Fruit fly (Drosophila melanogaster) whole organism, embryonic: ENCODE data around the gene raw.

Experiments used
- Adf1 ChIP-seq: fragments of 200-800 bp; sonication (Bioruptor generic); IDR thresholded peaks from 2 replicates; pipeline ENCODE4 v1.3.6; 2022; ENCODE audit warnings: missing biosample characterization, missing genetic modification characterization
- Asciz ChIP-seq: fragments of 200-800 bp; sonication (Bioruptor generic); optimal IDR thresholded peaks from 2 replicates; lab custom pipeline; 2017; ENCODE audit warnings: missing biosample characterization, mild to moderate bottlenecking, missing genetic modification characterization, missing genetic modification reagents
- Atf-2 ChIP-seq: fragments of 200-800 bp; sonication (Bioruptor generic); optimal IDR thresholded peaks from 2 replicates; lab custom pipeline; 2016; ENCODE audit warnings: missing biosample characterization, missing genetic modification characterization
- CG11093 ChIP-seq: fragments of 200-800 bp; sonication (Bioruptor generic); IDR thresholded peaks from 3 replicates; pipeline ENCODE4 v1.3.6; 2022; ENCODE audit warnings: missing biosample characterization, missing genetic modification characterization
- CG12236 ChIP-seq: fragments of 200-800 bp; sonication (Bioruptor generic); optimal IDR thresholded peaks from 2 replicates; lab custom pipeline; 2016; ENCODE audit warnings: missing biosample characterization, missing genetic modification characterization
- CG12659 ChIP-seq: fragments of 200-800 bp; sonication (Bioruptor generic); optimal IDR thresholded peaks from 3 replicates; lab custom pipeline; 2017; ENCODE audit warnings: mild to moderate bottlenecking, missing biosample characterization, missing genetic modification reagents, missing genetic modification characterization
- CG14667 ChIP-seq: fragments of 200-800 bp; sonication (Bioruptor generic); IDR thresholded peaks from 2 replicates; pipeline ENCODE4 v1.3.6; 2022; ENCODE audit warnings: missing biosample characterization, missing genetic modification characterization
- CG15073 ChIP-seq: fragments of 200-800 bp; sonication (Bioruptor generic); optimal IDR thresholded peaks from 2 replicates; lab custom pipeline; 2016; ENCODE audit warnings: missing biosample characterization, missing genetic modification characterization
- CG15269 ChIP-seq: fragments of 200-800 bp; sonication (Bioruptor generic); optimal IDR thresholded peaks from 2 replicates; lab custom pipeline; 2018; ENCODE audit warnings: missing biosample characterization, mild to moderate bottlenecking, missing genetic modification characterization, moderate library complexity
- CG15514 ChIP-seq: fragments of 200-800 bp; sonication (Bioruptor generic); optimal IDR thresholded peaks from 3 replicates; lab custom pipeline; 2017; ENCODE audit warnings: missing biosample characterization, missing genetic modification characterization, mild to moderate bottlenecking, moderate library complexity, missing genetic modification reagents
- CG18599 ChIP-seq: fragments of 200-800 bp; sonication (Bioruptor generic); optimal IDR thresholded peaks from 3 replicates; lab custom pipeline; 2017; ENCODE audit warnings: missing biosample characterization, missing genetic modification characterization, mild to moderate bottlenecking, moderate library complexity, missing genetic modification reagents
- CG3065 ChIP-seq: fragments of 200-800 bp; sonication (Bioruptor generic); optimal IDR thresholded peaks from 2 replicates; lab custom pipeline; 2016; ENCODE audit warnings: missing biosample characterization, missing genetic modification characterization
- CG31224 ChIP-seq: fragments of 200-800 bp; sonication (Bioruptor generic); IDR thresholded peaks from 2 replicates; pipeline ENCODE4 v1.3.6; 2022; ENCODE audit warnings: missing biosample characterization, missing genetic modification characterization
- CG3407 ChIP-seq: fragments of 200-800 bp; sonication (Bioruptor generic); optimal IDR thresholded peaks from 2 replicates; lab custom pipeline; 2018; ENCODE audit warnings: missing biosample characterization, mild to moderate bottlenecking, missing genetic modification characterization
- CG34376 ChIP-seq: fragments of 200-800 bp; sonication (Bioruptor generic); optimal IDR thresholded peaks from 2 replicates; lab custom pipeline; 2018; ENCODE audit warnings: missing biosample characterization, mild to moderate bottlenecking, missing genetic modification characterization
- CG42726 ChIP-seq: fragments of 200-800 bp; sonication (Bioruptor generic); IDR thresholded peaks from 2 replicates; pipeline ENCODE4 v1.3.6; 2022; ENCODE audit warnings: missing biosample characterization, missing genetic modification characterization; ENCODE audit not compliant: partially characterized antibody
- CG4854 ChIP-seq: fragments of 200-800 bp; sonication (Bioruptor generic); optimal IDR thresholded peaks from 2 replicates; lab custom pipeline; 2016; ENCODE audit warnings: missing biosample characterization, missing genetic modification characterization, inconsistent platforms
- CG6175 ChIP-seq: fragments of 200-800 bp; sonication (Bioruptor generic); IDR thresholded peaks from 3 replicates; pipeline ENCODE4 v1.3.6; 2022; ENCODE audit warnings: missing biosample characterization, missing genetic modification characterization
- CG6654 ChIP-seq: fragments of 200-800 bp; sonication (Bioruptor generic); optimal IDR thresholded peaks from 2 replicates; lab custom pipeline; 2017; ENCODE audit warnings: missing biosample characterization, mild to moderate bottlenecking, missing genetic modification characterization
- CoRest ChIP-seq: fragments of 200-800 bp; sonication (Bioruptor generic); optimal IDR thresholded peaks from 3 replicates; lab custom pipeline; 2018; ENCODE audit warnings: missing biosample characterization, mild to moderate bottlenecking, missing genetic modification characterization, moderate library complexity
- Dek ChIP-seq: fragments of 200-800 bp; sonication (Bioruptor generic); optimal IDR thresholded peaks from 3 replicates; lab custom pipeline; 2019; ENCODE audit warnings: missing biosample characterization, mild to moderate bottlenecking, missing genetic modification characterization, moderate library complexity
- Doc2 ChIP-seq: fragments of 200-800 bp; sonication (Bioruptor generic); IDR thresholded peaks from 2 replicates; pipeline ENCODE4 v1.3.6; 2022; ENCODE audit warnings: missing biosample characterization, missing genetic modification characterization
- HmgD ChIP-seq: fragments of 200-800 bp; sonication (Bioruptor generic); optimal IDR thresholded peaks from 3 replicates; lab custom pipeline; 2016; ENCODE audit warnings: missing biosample characterization, missing genetic modification characterization
- Mes4 ChIP-seq: fragments of 200-800 bp; sonication (Bioruptor generic); optimal IDR thresholded peaks from 2 replicates; lab custom pipeline; 2016; ENCODE audit warnings: missing biosample characterization, missing genetic modification characterization
- Myb ChIP-seq: fragments of 200-800 bp; sonication (Bioruptor generic); optimal IDR thresholded peaks from 2 replicates; lab custom pipeline; 2016; ENCODE audit warnings: missing biosample characterization, missing genetic modification characterization
- NC2β ChIP-seq: fragments of 200-800 bp; sonication (Bioruptor generic); optimal IDR thresholded peaks from 2 replicates; lab custom pipeline; 2016; ENCODE audit warnings: missing biosample characterization, missing genetic modification characterization
- NfI ChIP-seq: fragments of 200-800 bp; sonication (Bioruptor generic); optimal IDR thresholded peaks from 3 replicates; lab custom pipeline; 2018; ENCODE audit warnings: missing biosample characterization, mild to moderate bottlenecking, missing genetic modification characterization, moderate library complexity
- Oaz ChIP-seq: fragments of 200-800 bp; sonication (Bioruptor generic); IDR thresholded peaks from 2 replicates; pipeline ENCODE4 v1.3.6; 2022; ENCODE audit warnings: missing biosample characterization, missing genetic modification characterization
- Opbp ChIP-seq: fragments of 200-800 bp; sonication (Bioruptor generic); IDR thresholded peaks from 3 replicates; pipeline ENCODE4 v1.3.6; 2022; ENCODE audit warnings: missing biosample characterization, missing genetic modification characterization; ENCODE audit not compliant: partially characterized antibody
- Ravus ChIP-seq: fragments of 200-800 bp; sonication (Bioruptor generic); IDR thresholded peaks from 2 replicates; pipeline ENCODE4 v1.3.6; 2022; ENCODE audit warnings: missing biosample characterization, missing genetic modification characterization
- YL-1 ChIP-seq: fragments of 200-800 bp; sonication (Bioruptor generic); optimal IDR thresholded peaks from 3 replicates; lab custom pipeline; 2017; ENCODE audit warnings: missing biosample characterization, mild to moderate bottlenecking, missing genetic modification characterization
- abd-A ChIP-seq: fragments of 200-800 bp; sonication (Bioruptor generic); optimal IDR thresholded peaks from 3 replicates; lab custom pipeline; 2019; ENCODE audit warnings: missing biosample characterization, mild to moderate bottlenecking, missing genetic modification characterization, moderate library complexity
- bbx ChIP-seq: fragments of 200-800 bp; sonication (Bioruptor generic); IDR thresholded peaks from 2 replicates; pipeline ENCODE4 v1.3.6; 2022; ENCODE audit warnings: missing biosample characterization, missing genetic modification characterization; ENCODE audit not compliant: partially characterized antibody
- cato ChIP-seq: fragments of 200-800 bp; sonication (Bioruptor generic); optimal IDR thresholded peaks from 2 replicates; lab custom pipeline; 2016; ENCODE audit warnings: missing biosample characterization, missing genetic modification characterization, borderline replicate concordance
- eve ChIP-seq, 2 experiments: fragments of >200 bp; optimal IDR thresholded peaks; 2 replicates each; lab custom pipeline; 2017; ENCODE audit warnings: missing biosample characterization in 2 of 2, missing genetic modification characterization in 2 of 2
- fd102C ChIP-seq: fragments of 200-800 bp; sonication (Bioruptor generic); optimal IDR thresholded peaks from 2 replicates; lab custom pipeline; 2018; ENCODE audit warnings: missing biosample characterization, mild to moderate bottlenecking, missing genetic modification characterization, moderate library complexity
- fd96Cb ChIP-seq: fragments of 200-800 bp; sonication (Bioruptor generic); optimal IDR thresholded peaks from 2 replicates; lab custom pipeline; 2018; ENCODE audit warnings: missing biosample characterization, mild to moderate bottlenecking, missing genetic modification characterization, moderate library complexity
- jing ChIP-seq: fragments of 200-800 bp; sonication (Bioruptor generic); optimal IDR thresholded peaks from 2 replicates; lab custom pipeline; 2018; ENCODE audit warnings: missing biosample characterization, mild to moderate bottlenecking, missing genetic modification characterization
- onecut ChIP-seq: fragments of 200-800 bp; sonication (Bioruptor generic); IDR thresholded peaks from 2 replicates; pipeline ENCODE4 v1.3.6; 2022; ENCODE audit warnings: missing biosample characterization, missing genetic modification characterization
- pho ChIP-seq: fragments of 200-800 bp; sonication (Bioruptor generic); optimal IDR thresholded peaks from 2 replicates; lab custom pipeline; 2016; ENCODE audit warnings: missing biosample characterization, missing genetic modification characterization
- pzg ChIP-seq: fragments of 200-800 bp; sonication (Bioruptor generic); optimal IDR thresholded peaks from 3 replicates; lab custom pipeline; 2018; ENCODE audit warnings: missing biosample characterization, mild to moderate bottlenecking, missing genetic modification characterization, moderate library complexity
- repo ChIP-seq: fragments of 200-800 bp; sonication (Bioruptor generic); optimal IDR thresholded peaks from 2 replicates; lab custom pipeline; 2016; ENCODE audit warnings: missing biosample characterization, missing genetic modification characterization
- sc ChIP-seq, 3 experiments: fragments of >200 bp in 2 of 3; fragments of 200-800 bp in 1 of 3; sonication (Bioruptor generic) in 1 of 3; optimal IDR thresholded peaks; 2 replicates in 2 of 3; 3 replicates in 1 of 3; lab custom pipeline; 2017; ENCODE audit warnings: mild to moderate bottlenecking in 1 of 3, missing biosample characterization in 1 of 3, missing genetic modification characterization in 1 of 3, missing genetic modification reagents in 1 of 3
- schlank ChIP-seq: fragments of 200-800 bp; sonication (Bioruptor generic); optimal IDR thresholded peaks from 2 replicates; lab custom pipeline; 2018; ENCODE audit warnings: missing biosample characterization, mild to moderate bottlenecking, missing genetic modification characterization
- sd ChIP-seq: fragments of 200-800 bp; sonication (Bioruptor generic); optimal IDR thresholded peaks from 3 replicates; lab custom pipeline; 2018; ENCODE audit warnings: missing biosample characterization, mild to moderate bottlenecking, missing genetic modification characterization, moderate library complexity
- trh ChIP-seq: fragments of 200-800 bp; sonication (Bioruptor generic); optimal IDR thresholded peaks from 2 replicates; lab custom pipeline; 2016; ENCODE audit warnings: missing biosample characterization, missing genetic modification characterization
- tx ChIP-seq: fragments of 200-800 bp; sonication (Bioruptor generic); optimal IDR thresholded peaks from 2 replicates; lab custom pipeline; 2016; ENCODE audit warnings: missing biosample characterization, missing genetic modification characterization
- unpg ChIP-seq: fragments of 200-800 bp; sonication (Bioruptor generic); optimal IDR thresholded peaks from 3 replicates; lab custom pipeline; 2018; ENCODE audit warnings: missing biosample characterization, mild to moderate bottlenecking, missing genetic modification characterization, moderate library complexity
- vvl ChIP-seq: fragments of 200-800 bp; sonication (Bioruptor generic); IDR thresholded peaks from 2 replicates; pipeline ENCODE4 v1.3.6; 2022; ENCODE audit warnings: missing biosample characterization, missing genetic modification characterization
- zfh1 ChIP-seq: fragments of 200-800 bp; sonication (Bioruptor generic); IDR thresholded peaks from 3 replicates; pipeline ENCODE4 v1.3.6; 2022; ENCODE audit warnings: missing biosample characterization, missing genetic modification characterization

Gene raw

DNA sequence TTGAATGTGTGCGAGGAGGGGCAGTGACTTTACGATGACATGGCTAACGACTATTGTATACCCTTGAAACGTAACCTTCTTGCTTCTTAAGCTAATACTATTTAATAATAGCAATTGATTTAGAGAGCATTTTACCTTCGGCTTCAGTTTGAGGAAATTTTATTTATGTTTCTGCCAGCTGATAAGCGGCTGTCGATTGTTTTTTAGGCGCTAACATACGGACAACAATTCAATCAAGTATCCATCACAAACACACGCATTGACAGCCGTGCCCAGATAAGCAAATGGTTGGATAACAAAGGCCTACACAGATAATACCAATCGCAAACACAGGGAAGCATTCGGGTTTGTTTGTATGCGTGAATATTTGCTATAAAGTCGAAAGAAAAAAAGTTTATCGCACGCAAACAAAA is 2.2 kb downstream of the raw start (continued):
- TF ChIP-seq sc (optimal IDR thresholded peaks at IDR 0.05; lab: Kevin White, UChicago) (no peak), sc (GFP tag; optimal IDR thresholded peaks at IDR 0.05; lab: Kevin White, UChicago) (no peak), CG4854 (GFP tag; lab: Kevin White, UChicago) (no peak), CG3407 (no peak), vvl (GFP tag; lab: Robert Waterston, UW) (no peak), CG3065 (no peak), eve (GFP tag; optimal IDR thresholded peaks at IDR 0.05; lab: Kevin White, UChicago) (no peak), Myb (GFP tag; lab: Kevin White, UChicago) (no peak), CG14667 (GFP tag; lab: Robert Waterston, UW) (no peak), Oaz (GFP tag; lab: Robert Waterston, UW) (no peak), Dek (tag; lab: Kevin White, UChicago) (peak; percentile 29), repo (GFP tag; lab: Kevin White, UChicago) (no peak), Opbp (GFP tag; lab: Robert Waterston, UW) (no peak; the same call in 2 of the 3 replicates), cato (GFP tag; lab: Kevin White, UChicago) (no peak), CG12236 (GFP tag; lab: Kevin White, UChicago) (no peak), Mes4 (no peak), onecut (no peak), YL-1 (no peak), CG15269 (tag; lab: Kevin White, UChicago) (peak; percentile 39), bbx (GFP tag; lab: Robert Waterston, UW) (no peak), CG6654 (GFP tag; lab: Kevin White, UChicago) (no peak), tx (peak; percentile 9), CG18599 (GFP tag; lab: Kevin White, UChicago) (peak; percentile 79), pzg (no peak), HmgD (GFP tag; lab: Kevin White, UChicago) (no peak), CG15514 (GFP tag; lab: Kevin White, UChicago) (peak; percentile 40), Atf-2 (GFP tag; lab: Kevin White, UChicago) (no peak), CG12659 (GFP tag; lab: Kevin White, UChicago) (peak; percentile 49), CG6175 (GFP tag; lab: Robert Waterston, UW) (peak; percentile 50; the same call in 1 of the 3 replicates), abd-A (no peak), Doc2 (no peak), schlank (tag; lab: Kevin White, UChicago) (peak; percentile 26), fd102C (GFP tag; lab: Kevin White, UChicago) (no peak), trh (GFP tag; lab: Kevin White, UChicago) (no peak), CG31224 (no peak), zfh1 (GFP tag; lab: Robert Waterston, UW) (0 out of 3 replicates have a peak, but pooled peaks have one; percentile 18), fd96Cb (tag; lab: Kevin White, UChicago) (no peak), Adf1 (GFP tag; lab: Robert Waterston, UW) (peak; percentile 51; the same call in 1 of the 2 replicates), CG11093 (GFP tag; lab: Robert Waterston, UW) (no peak), pho (GFP tag; lab: Kevin White, UChicago) (peak; percentile 15), NfI (GFP tag; lab: Kevin White, UChicago) (peak; percentile 49), CG15073 (no peak), CG42726 (GFP tag; lab: Robert Waterston, UW) (no peak), Asciz (GFP tag; lab: Kevin White, UChicago) (peak; percentile 30), Ravus (GFP tag; lab: Robert Waterston, UW) (no peak), CoRest (tag; lab: Kevin White, UChicago) (peak; percentile 21), sd (tag; lab: Kevin White, UChicago) (peak; percentile 69), unpg (GFP tag; lab: Kevin White, UChicago) (peak; percentile 18), jing (GFP tag; lab: Kevin White, UChicago) (no peak), NC2β (GFP tag; lab: Kevin White, UChicago) (no peak), CG34376 (GFP tag; lab: Kevin White, UChicago) (peak; percentile 88)
